Worm (Caenorhabditis elegans) whole organism, L4 larva: ENCODE measurements around the gene Y22D7AL.4.

Source experiments
- F26F4.8 ChIP-seq: fragments of 200-800 bp; sonication (Bioruptor generic); conservative IDR thresholded peaks from 2 replicates; pipeline ENCODE4 v1.3.6; 2022; ENCODE audit warnings: missing genetic modification characterization, missing compliant biosample characterization
- F37D6.2 ChIP-seq: sonication (generic microtip); optimal IDR thresholded peaks from 2 replicates; lab custom pipeline; 2016; ENCODE audit warnings: mild to moderate bottlenecking, missing genetic modification characterization, missing compliant biosample characterization
- T20F7.1 ChIP-seq: fragments of 200-800 bp; sonication (Bioruptor generic); optimal IDR thresholded peaks from 2 replicates; lab custom pipeline; 2018; ENCODE audit warnings: mild to moderate bottlenecking, missing genetic modification characterization, missing compliant biosample characterization
- T26A8.4 ChIP-seq: fragments of 200-800 bp; sonication (Bioruptor generic); IDR thresholded peaks from 2 replicates; pipeline ENCODE4 v1.3.6; 2022; ENCODE audit warnings: missing genetic modification characterization, missing compliant biosample characterization
- Y75B8A.6 ChIP-seq: fragments of 200-800 bp; sonication (Bioruptor generic); IDR thresholded peaks from 2 replicates; pipeline ENCODE4 v1.3.6; 2022; ENCODE audit warnings: missing genetic modification reagents, missing genetic modification characterization, missing compliant biosample characterization
- ZK546.5 ChIP-seq, 2 experiments: sonication (generic microtip); optimal IDR thresholded peaks; 2 replicates each; lab custom pipeline; 2017; ENCODE audit warnings: missing biosample characterization in 2 of 2, missing genetic modification characterization in 2 of 2
- aha-1 ChIP-seq: fragments of 150-350 bp; peaks from one replicate; lab custom pipeline; 2014; ENCODE audit warnings: missing biosample characterization, missing genetic modification characterization
- ama-1 ChIP-seq: fragments of 150-350 bp; optimal IDR thresholded peaks from 2 replicates; lab custom pipeline; 2014; ENCODE audit warnings: inconsistent platforms, mixed read lengths
- ceh-28 ChIP-seq: fragments of 150-350 bp; optimal IDR thresholded peaks from 2 replicates; lab custom pipeline; 2014; ENCODE audit warnings: missing biosample characterization, missing genetic modification reagents, missing genetic modification characterization
- ceh-32 ChIP-seq: sonication (generic microtip); optimal IDR thresholded peaks from 2 replicates; lab custom pipeline; 2016; ENCODE audit warnings: mild to moderate bottlenecking, missing genetic modification characterization, missing compliant biosample characterization; ENCODE audit not compliant: poor library complexity
- ceh-44 ChIP-seq: fragments of 200-800 bp; sonication (Bioruptor generic); IDR thresholded peaks from 2 replicates; pipeline ENCODE4 v1.3.6; 2022; ENCODE audit warnings: missing genetic modification reagents, missing genetic modification characterization, missing compliant biosample characterization
- daf-8 ChIP-seq: fragments of 200-800 bp; sonication (Bioruptor generic); IDR thresholded peaks from 2 replicates; pipeline ENCODE4 v1.3.6; 2022; ENCODE audit warnings: missing genetic modification characterization, missing compliant biosample characterization
- dmd-6 ChIP-seq: fragments of 200-800 bp; sonication (Bioruptor generic); IDR thresholded peaks from 2 replicates; pipeline ENCODE4 v1.3.6; 2022; ENCODE audit warnings: missing genetic modification reagents, missing genetic modification characterization, missing compliant biosample characterization
- dmd-9 ChIP-seq: fragments of 200-800 bp; sonication (Bioruptor generic); IDR thresholded peaks from 2 replicates; pipeline ENCODE4 v1.3.6; 2022; ENCODE audit warnings: missing genetic modification reagents, missing genetic modification characterization, missing compliant biosample characterization
- dve-1 ChIP-seq: sonication (generic microtip); optimal IDR thresholded peaks from 2 replicates; lab custom pipeline; 2017; ENCODE audit warnings: antibody characterized with exemption, mild to moderate bottlenecking, missing genetic modification characterization, missing compliant biosample characterization; ENCODE audit not compliant: insufficient read depth
- egl-43 ChIP-seq: fragments of 200-800 bp; sonication (Bioruptor generic); IDR thresholded peaks from 2 replicates; pipeline ENCODE4 v1.3.6; 2022; ENCODE audit warnings: missing genetic modification reagents, missing genetic modification characterization, missing compliant biosample characterization
- hlh-11 ChIP-seq: fragments of 200-800 bp; sonication (Bioruptor generic); optimal IDR thresholded peaks from 2 replicates; lab custom pipeline; 2018; ENCODE audit warnings: mild to moderate bottlenecking, missing genetic modification characterization, missing compliant biosample characterization
- hmg-1.1 ChIP-seq: fragments of 200-800 bp; sonication (Bioruptor generic); IDR thresholded peaks from 2 replicates; pipeline ENCODE4 v1.3.6; 2022; ENCODE audit warnings: missing genetic modification reagents, missing genetic modification characterization, missing compliant biosample characterization
- jun-1 ChIP-seq: fragments of 150-350 bp; optimal IDR thresholded peaks from 2 replicates; lab custom pipeline; 2014; ENCODE audit warnings: missing biosample characterization, missing genetic modification reagents, missing genetic modification characterization
- lin-1 ChIP-seq: fragments of 200-800 bp; sonication (Bioruptor generic); IDR thresholded peaks from 2 replicates; pipeline ENCODE4 v1.3.6; 2022; ENCODE audit warnings: missing genetic modification reagents, missing genetic modification characterization, missing compliant biosample characterization
- lin-39 ChIP-seq: fragments of 150-350 bp; optimal IDR thresholded peaks from 2 replicates; lab custom pipeline; 2014; ENCODE audit warnings: missing biosample characterization, missing genetic modification reagents, missing genetic modification characterization
- lir-3 ChIP-seq: sonication (generic microtip); optimal IDR thresholded peaks from 2 replicates; lab custom pipeline; 2016; ENCODE audit warnings: mild to moderate bottlenecking, missing genetic modification characterization, missing compliant biosample characterization
- lsy-2 ChIP-seq, 2 experiments: fragments of 150-350 bp in 1 of 2; sonication (generic microtip) in 1 of 2; optimal IDR thresholded peaks; 2 replicates each; lab custom pipeline; 2014 to 2017; ENCODE audit warnings: missing biosample characterization in 2 of 2, missing genetic modification characterization in 2 of 2
- madf-9 ChIP-seq: fragments of 200-800 bp; sonication (Bioruptor generic); conservative IDR thresholded peaks from 2 replicates; pipeline ENCODE4 v1.3.6; 2022; ENCODE audit warnings: missing genetic modification reagents, missing genetic modification characterization, missing compliant biosample characterization
- mes-2 ChIP-seq: sonication (generic microtip); optimal IDR thresholded peaks from 2 replicates; lab custom pipeline; 2016; ENCODE audit warnings: missing genotype, mild to moderate bottlenecking, missing genetic modification characterization, missing compliant biosample characterization; ENCODE audit not compliant: poor library complexity, severe bottlenecking
- nhr-10 ChIP-seq: fragments of 150-350 bp; optimal IDR thresholded peaks from 2 replicates; lab custom pipeline; 2014; ENCODE audit warnings: missing biosample characterization, missing genetic modification characterization
- nhr-102 ChIP-seq: sonication (generic microtip); optimal IDR thresholded peaks from 2 replicates; lab custom pipeline; 2016; ENCODE audit warnings: mild to moderate bottlenecking, missing genetic modification characterization, moderate library complexity, missing compliant biosample characterization
- nhr-28 ChIP-seq: fragments of 150-350 bp; optimal IDR thresholded peaks from 2 replicates; lab custom pipeline; 2014; ENCODE audit warnings: missing biosample characterization, missing genetic modification characterization
- nhr-42 ChIP-seq: fragments of 200-800 bp; sonication (Bioruptor generic); IDR thresholded peaks from 2 replicates; pipeline ENCODE4 v1.3.6; 2022; ENCODE audit warnings: missing genetic modification characterization, missing compliant biosample characterization
- nhr-48 ChIP-seq: sonication (generic microtip); optimal IDR thresholded peaks from 2 replicates; lab custom pipeline; 2016; ENCODE audit warnings: mild to moderate bottlenecking, missing genetic modification characterization, missing compliant biosample characterization
- nhr-6 ChIP-seq: fragments of 150-350 bp; optimal IDR thresholded peaks from 2 replicates; lab custom pipeline; 2014; ENCODE audit warnings: missing biosample characterization, missing genetic modification characterization
- php-3 ChIP-seq: fragments of 200-800 bp; sonication (Bioruptor generic); IDR thresholded peaks from 2 replicates; pipeline ENCODE4 v1.3.6; 2022; ENCODE audit warnings: missing genetic modification reagents, missing genetic modification characterization, missing compliant biosample characterization
- set-16 ChIP-seq: fragments of 200-800 bp; sonication (Bioruptor generic); IDR thresholded peaks from 2 replicates; pipeline ENCODE4 v1.3.6; 2022; ENCODE audit warnings: missing genetic modification reagents, missing genetic modification characterization, missing compliant biosample characterization
- skn-1 ChIP-seq: fragments of 150-350 bp; optimal IDR thresholded peaks from 2 replicates; lab custom pipeline; 2014; ENCODE audit warnings: missing biosample characterization, missing genetic modification characterization
- snpc-4 ChIP-seq: fragments of 150-350 bp; optimal IDR thresholded peaks from 2 replicates; lab custom pipeline; 2014; ENCODE audit warnings: missing biosample characterization, missing genetic modification characterization
- tra-1 ChIP-seq: fragments of 200-800 bp; sonication (Bioruptor generic); IDR thresholded peaks from 2 replicates; pipeline ENCODE4 v1.3.6; 2022; ENCODE audit warnings: missing genetic modification reagents, missing genetic modification characterization, missing compliant biosample characterization
- unc-39 ChIP-seq: sonication (generic microtip); optimal IDR thresholded peaks from 2 replicates; lab custom pipeline; 2017; ENCODE audit warnings: missing biosample characterization, missing genetic modification characterization
- unc-62 ChIP-seq, 3 experiments: fragments of 150-350 bp in 1 of 3; sonication (generic microtip); optimal IDR thresholded peaks in 2 of 3; peaks in 1 of 3; 1 replicate in 1 of 3; 2 replicates in 2 of 3; lab custom pipeline; 2014 to 2017; ENCODE audit warnings: missing biosample characterization in 3 of 3, missing genetic modification characterization in 3 of 3, missing genetic modification reagents in 3 of 3, missing genotype in 1 of 3
- vab-7 ChIP-seq: fragments of 200-800 bp; sonication (Bioruptor generic); IDR thresholded peaks from 2 replicates; pipeline ENCODE4 v1.3.6; 2022; ENCODE audit warnings: missing genetic modification reagents, missing genetic modification characterization, missing compliant biosample characterization
- zfp-2 ChIP-seq: sonication (generic microtip); optimal IDR thresholded peaks from 2 replicates; lab custom pipeline; 2016; ENCODE audit warnings: mild to moderate bottlenecking, missing genetic modification characterization, missing compliant biosample characterization
- zip-11 ChIP-seq: fragments of 200-800 bp; sonication (Bioruptor generic); IDR thresholded peaks from 2 replicates; pipeline ENCODE4 v1.3.6; 2022; ENCODE audit warnings: missing genetic modification characterization, missing compliant biosample characterization
- zip-2 ChIP-seq: fragments of 150-350 bp; optimal IDR thresholded peaks from 2 replicates; lab custom pipeline; 2014; ENCODE audit warnings: missing biosample characterization, missing genetic modification characterization
- ztf-11 ChIP-seq: fragments of 150-350 bp; optimal IDR thresholded peaks from 2 replicates; lab custom pipeline; 2014; ENCODE audit warnings: missing biosample characterization, missing genetic modification characterization
- ztf-7 ChIP-seq: fragments of 150-350 bp; optimal IDR thresholded peaks from 2 replicates; lab custom pipeline; 2014; ENCODE audit warnings: missing biosample characterization, missing genetic modification characterization

Gene Y22D7AL.4

DNA sequence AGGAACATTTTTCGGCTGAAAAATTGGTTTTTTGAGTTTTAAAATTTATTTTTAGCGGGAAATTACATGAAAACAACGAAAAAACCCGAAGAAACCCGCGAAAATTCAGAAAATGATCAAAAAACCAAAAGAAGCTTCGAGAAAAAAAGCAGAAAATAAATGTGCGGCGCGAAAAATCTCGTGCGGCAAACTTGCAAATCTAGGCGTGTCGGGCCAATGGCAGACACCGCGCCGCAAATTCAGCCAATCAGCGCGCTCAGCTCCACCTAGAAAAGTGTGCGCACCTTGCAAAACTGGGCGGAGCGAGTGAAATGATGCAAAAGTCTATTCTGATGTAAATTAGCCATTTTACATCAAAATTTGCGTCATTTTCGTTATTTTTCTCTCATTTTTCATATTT lies 7.5 kb upstream of the Y22D7AL.4 start, which contains the start of gene Y22D7AL.10 (continued):
- TF ChIP-seq ama-1 (peak; percentile 53), aha-1 (peak; percentile 99), nhr-42 (GFP tag; lab: Robert Waterston, UW) (peak; percentile 95), unc-39 (tag; lab: Kevin White, UChicago) (no peak), lin-39 (tag; lab: Kevin White, UChicago) (peak; percentile 17), set-16 (GFP tag; lab: Robert Waterston, UW) (peak; percentile 92), F26F4.8 (no peak), vab-7 (GFP tag; lab: Robert Waterston, UW) (peak; percentile 95), nhr-28 (peak; percentile 83), nhr-6 (tag; lab: Kevin White, UChicago) (peak; percentile 97), ceh-32 (tag; lab: Kevin White, UChicago) (peak; percentile 79)
- TF ChIP-seq, all 104 proteins: peak for 92

DNA sequence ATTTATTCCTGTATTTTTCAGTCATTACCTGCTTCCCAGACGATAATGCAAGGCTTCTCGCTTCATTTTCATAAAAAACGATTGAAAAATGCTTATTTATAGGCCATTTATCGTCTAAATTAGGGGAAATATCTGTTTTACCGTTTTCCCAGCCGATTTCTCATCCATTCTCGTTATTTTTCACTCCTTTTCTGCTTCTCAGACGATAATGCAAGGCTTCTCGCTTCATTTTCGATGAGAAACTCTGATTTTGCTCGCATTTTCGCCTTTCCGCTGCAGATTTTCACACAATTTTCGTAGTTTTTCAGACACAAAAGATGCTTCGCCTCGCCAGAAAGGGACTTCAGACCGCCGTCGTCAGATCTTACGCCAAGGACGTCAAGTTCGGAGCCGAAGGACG lies 7.0 kb upstream of the Y22D7AL.4 start, which contains the start of gene hsp-60:
TSS of gene hsp-60 (plus strand) at position 301 of the 400 bp plus-strand sequence.
- peak; percentile 38 for TF ChIP-seq aha-1
- no peak for TF ChIP-seq ztf-11 (tag; lab: Kevin White, UChicago)

DNA sequence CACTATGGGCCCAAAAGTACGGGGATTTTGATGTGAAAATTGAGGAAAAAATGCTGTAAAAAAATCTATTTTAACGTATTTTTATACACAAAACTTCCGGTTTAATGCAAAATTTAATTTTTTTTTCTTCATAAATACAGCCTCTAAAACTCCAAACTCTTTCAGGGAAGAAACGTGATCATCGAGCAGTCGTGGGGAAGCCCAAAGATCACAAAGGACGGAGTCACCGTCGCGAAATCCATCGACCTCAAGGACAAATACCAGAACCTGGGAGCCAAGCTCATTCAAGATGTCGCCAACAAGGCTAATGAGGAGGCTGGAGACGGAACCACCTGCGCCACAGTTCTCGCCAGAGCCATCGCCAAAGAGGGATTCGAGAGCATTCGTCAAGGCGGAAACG lies 6.5 kb upstream of the Y22D7AL.4 start:
- TF ChIP-seq snpc-4 (no peak), dmd-9 (GFP tag; lab: Robert Waterston, UW) (no peak), lir-3 (tag; lab: Kevin White, UChicago) (no peak), ztf-7 (tag; lab: Kevin White, UChicago) (no peak), Y75B8A.6 (GFP tag; lab: Robert Waterston, UW) (no peak), lsy-2 (tag; optimal IDR thresholded peaks at IDR 0.05; lab: Kevin White, UChicago) (no peak), madf-9 (GFP tag; lab: Robert Waterston, UW) (no peak), lin-1 (GFP tag; lab: Robert Waterston, UW) (no peak), hmg-1.1 (GFP tag; lab: Robert Waterston, UW) (no peak), mes-2 (tag; lab: Kevin White, UChicago) (no peak), F37D6.2 (tag; lab: Kevin White, UChicago) (no peak), set-16 (GFP tag; lab: Robert Waterston, UW) (peak; percentile 46; the same call in 1 of the 2 replicates), php-3 (GFP tag; lab: Robert Waterston, UW) (no peak), dve-1 (no peak), egl-43 (GFP tag; lab: Robert Waterston, UW) (peak; percentile 57; the same call in 1 of the 2 replicates), T26A8.4 (no peak)
- TF ChIP-seq, all 104 proteins: peak for 2

DNA sequence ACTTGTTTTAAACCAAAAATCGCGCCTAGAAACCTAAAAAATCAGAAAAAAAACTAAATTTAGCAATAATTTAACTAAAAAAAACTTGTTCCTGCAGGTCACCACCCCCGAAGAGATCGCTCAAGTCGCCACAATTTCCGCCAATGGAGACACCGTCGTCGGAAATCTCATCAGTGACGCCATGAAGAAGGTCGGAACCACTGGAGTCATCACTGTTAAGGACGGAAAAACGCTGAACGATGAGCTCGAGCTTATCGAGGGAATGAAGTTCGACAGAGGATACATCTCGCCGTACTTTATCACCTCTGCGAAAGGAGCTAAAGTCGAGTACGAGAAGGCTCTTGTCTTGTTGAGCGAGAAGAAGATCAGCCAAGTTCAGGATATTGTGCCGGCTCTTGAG lies 5.1 kb upstream of the Y22D7AL.4 start:
- TF ChIP-seq ceh-28 (tag; lab: Kevin White, UChicago) (no peak), set-16 (GFP tag; lab: Robert Waterston, UW) (peak; percentile 14; the same call in 1 of the 2 replicates), unc-62 (GFP tag; optimal IDR thresholded peaks at IDR 0.05 in 1 of 2; lab: Kevin White, UChicago) (peak in 1 of 2 experiments; percentile 54), unc-62 (tag; optimal IDR thresholded peaks at IDR 0.05; lab: Kevin White, UChicago) (no peak)

DNA sequence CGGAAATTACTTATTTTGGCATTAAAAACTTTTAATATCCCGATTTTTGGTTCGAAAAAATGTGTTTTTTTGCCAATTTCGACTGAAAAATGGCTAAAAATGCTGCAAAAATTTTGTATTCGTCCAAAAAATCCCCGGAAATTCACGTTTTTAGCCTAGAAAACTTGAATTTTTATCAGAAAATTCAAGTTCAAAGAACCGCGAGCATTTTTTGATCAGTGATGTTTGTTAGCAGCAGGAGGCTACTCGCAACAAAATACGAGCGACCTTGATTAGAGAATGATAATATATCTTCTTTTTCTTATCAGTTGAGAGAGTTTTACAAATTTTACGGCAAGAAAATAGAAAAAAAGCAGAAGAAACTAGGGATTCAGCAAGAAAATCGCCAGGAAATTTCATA lies 4.1 kb upstream of the Y22D7AL.4 start:
- TF ChIP-seq nhr-10 (tag; lab: Kevin White, UChicago): peak; percentile 87
- no peak for TF ChIP-seq ztf-7 (tag; lab: Kevin White, UChicago)
- TF ChIP-seq dmd-6 (GFP tag; lab: Robert Waterston, UW): peak; percentile 34; the same call in 1 of the 2 replicates
- TF ChIP-seq T20F7.1: no peak
- TF ChIP-seq ZK546.5 (tag; optimal IDR thresholded peaks at IDR 0.05; lab: Kevin White, UChicago): no peak
- no peak for TF ChIP-seq skn-1 (tag; lab: Kevin White, UChicago)
- TF ChIP-seq mes-2 (tag; lab: Kevin White, UChicago): peak; percentile 33
- TF ChIP-seq hmg-1.1 (GFP tag; lab: Robert Waterston, UW): no peak
- TF ChIP-seq tra-1: no peak
- TF ChIP-seq nhr-48 (tag; lab: Kevin White, UChicago): no peak
- no peak for TF ChIP-seq daf-8 (GFP tag; lab: Robert Waterston, UW)
- no peak for TF ChIP-seq T26A8.4
- no peak for TF ChIP-seq nhr-102 (tag; lab: Kevin White, UChicago)
- peak; percentile 46 for TF ChIP-seq nhr-28
- TF ChIP-seq hlh-11 (tag; lab: Kevin White, UChicago): peak; percentile 46
- no peak for TF ChIP-seq jun-1 (tag; lab: Kevin White, UChicago)
- no peak for TF ChIP-seq zip-2 (tag; lab: Kevin White, UChicago)
- TF ChIP-seq ceh-44 (GFP tag; lab: Robert Waterston, UW): no peak
- TF ChIP-seq zip-11: no peak
- no peak for TF ChIP-seq zfp-2 (tag; lab: Kevin White, UChicago)
